Fruit fly (Drosophila melanogaster) Kc167 (cell line): Measurements from ENCODE around the gene CG6126.

Experiments
- Myc ChIP-seq: fragments of >200 bp; optimal IDR thresholded peaks from 2 replicates; lab custom pipeline; 2017; ENCODE audit warnings: missing external identifiers
- Sin3A ChIP-seq: fragments of >200 bp; optimal IDR thresholded peaks from 2 replicates; lab custom pipeline; 2018; ENCODE audit warnings: missing external identifiers
- h ChIP-seq: fragments of >200 bp; optimal IDR thresholded peaks from 3 replicates; lab custom pipeline; 2018; ENCODE audit warnings: missing external identifiers
- insv ChIP-seq: fragments of >200 bp; optimal IDR thresholded peaks from 3 replicates; lab custom pipeline; 2018; ENCODE audit warnings: missing external identifiers
- psq ChIP-seq: fragments of >200 bp; optimal IDR thresholded peaks from 2 replicates; lab custom pipeline; 2017; ENCODE audit warnings: missing external identifiers
- ttk ChIP-seq: sonication (Bioruptor generic); optimal IDR thresholded peaks from 2 replicates; lab custom pipeline; 2017; ENCODE audit warnings: missing external identifiers

The CG6126 gene

dm6 chr3R:16203025-16203421 is at the start of gene CG6126, which contains the start of gene CG31287:
TSS of gene CG6126 (minus strand) at chr3R:16203083.
TSS of gene CG31287 (plus strand) at chr3R:16203371.
- TF ChIP-seq h (lab: Kevin White, UChicago) (no peak), Sin3A (lab: Kevin White, UChicago) (no peak), Myc (no peak), insv (no peak), psq (lab: Kevin White, UChicago) (no peak), ttk (no peak)

- TF ChIP-seq h (lab: Kevin White, UChicago), result no peak
- no peak for TF ChIP-seq ttk
- no peak for TF ChIP-seq insv
- TF ChIP-seq Sin3A (lab: Kevin White, UChicago), result no peak
- TF ChIP-seq Myc, result no peak
- no peak for TF ChIP-seq psq (lab: Kevin White, UChicago)
Observed at dm6 chr3R:16251926-16252287, 49.0 kb upstream of the CG6126 start.

DNA sequence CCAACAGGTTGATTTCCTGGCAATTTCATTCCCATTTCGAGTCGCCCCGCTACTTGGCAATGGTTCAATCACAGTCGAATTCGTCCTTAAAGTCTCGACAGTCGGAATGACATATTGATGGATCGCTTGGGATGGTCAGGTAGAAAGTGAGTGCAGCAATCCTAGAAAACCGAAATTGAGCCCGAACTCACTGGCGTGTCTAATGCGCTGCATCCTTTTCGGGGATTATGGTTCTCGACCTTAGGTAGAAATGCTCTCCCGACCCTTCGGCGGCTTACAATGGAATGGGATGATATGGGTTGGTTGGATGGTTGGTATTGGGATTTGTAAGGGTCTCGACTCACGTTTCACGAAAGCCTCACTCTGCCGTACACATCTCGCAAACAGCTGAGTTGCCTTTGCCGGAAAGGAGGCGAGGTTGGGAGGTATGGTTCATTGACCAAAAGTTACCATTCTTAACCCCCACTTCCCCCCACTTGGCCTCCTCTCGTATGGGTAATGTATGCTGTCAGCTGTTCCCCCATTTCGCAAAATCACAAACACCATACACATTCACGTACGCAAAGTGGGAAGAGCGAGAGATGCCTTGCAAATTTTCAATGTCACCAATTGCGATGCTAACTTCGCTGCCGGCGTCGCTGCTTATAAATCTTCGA is 48.5 kb upstream of the CG6126 start:
- TF ChIP-seq Myc (no peak), psq (lab: Kevin White, UChicago) (no peak), Sin3A (lab: Kevin White, UChicago) (no peak), h (lab: Kevin White, UChicago) (no peak), insv (no peak), ttk (no peak)

dm6 chr3R:16249829-16250814 is 47.2 kb upstream of the CG6126 start:
- TF ChIP-seq ttk (no peak), h (lab: Kevin White, UChicago) (no peak), insv (no peak), Myc (no peak), psq (lab: Kevin White, UChicago) (no peak)

dm6 chr3R:16249510-16249828 is 46.6 kb upstream of the CG6126 start:
- TF ChIP-seq Sin3A (lab: Kevin White, UChicago) (no peak), insv (no peak), h (lab: Kevin White, UChicago) (no peak), Myc (no peak), ttk (no peak), psq (lab: Kevin White, UChicago) (no peak)

dm6 chr3R:16248500-16249025 is 45.7 kb upstream of the CG6126 start:
- TF ChIP-seq h (lab: Kevin White, UChicago) (no peak), ttk (no peak), insv (no peak), psq (lab: Kevin White, UChicago) (no peak), Myc (no peak), Sin3A (lab: Kevin White, UChicago) (no peak)

dm6 chr3R:16247609-16248499 is 45.0 kb upstream of the CG6126 start:
- TF ChIP-seq h (lab: Kevin White, UChicago) (no peak), insv (no peak), psq (lab: Kevin White, UChicago) (no peak), Myc (no peak), ttk (no peak), Sin3A (lab: Kevin White, UChicago) (no peak)

DNA sequence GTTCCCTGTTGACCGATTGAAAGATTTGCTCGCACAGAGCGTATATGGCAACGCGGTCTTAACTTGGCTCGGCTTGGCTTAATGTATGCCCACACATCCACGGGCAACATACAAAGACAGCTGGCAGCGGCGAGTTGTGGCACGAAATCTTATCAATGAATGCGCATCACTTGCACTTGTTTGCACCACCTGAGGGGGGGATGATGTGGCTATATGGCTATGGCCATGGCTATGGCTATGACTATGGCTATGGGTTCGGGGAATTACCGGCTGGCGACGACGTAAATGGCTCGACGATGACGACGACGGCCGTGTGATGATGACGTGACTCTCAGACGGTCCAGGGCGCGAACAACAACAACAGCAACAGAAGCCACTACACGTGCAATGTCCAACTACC is 44.1 kb upstream of the CG6126 start:
- no peak for TF ChIP-seq Myc
- TF ChIP-seq psq (lab: Kevin White, UChicago), result no peak

DNA sequence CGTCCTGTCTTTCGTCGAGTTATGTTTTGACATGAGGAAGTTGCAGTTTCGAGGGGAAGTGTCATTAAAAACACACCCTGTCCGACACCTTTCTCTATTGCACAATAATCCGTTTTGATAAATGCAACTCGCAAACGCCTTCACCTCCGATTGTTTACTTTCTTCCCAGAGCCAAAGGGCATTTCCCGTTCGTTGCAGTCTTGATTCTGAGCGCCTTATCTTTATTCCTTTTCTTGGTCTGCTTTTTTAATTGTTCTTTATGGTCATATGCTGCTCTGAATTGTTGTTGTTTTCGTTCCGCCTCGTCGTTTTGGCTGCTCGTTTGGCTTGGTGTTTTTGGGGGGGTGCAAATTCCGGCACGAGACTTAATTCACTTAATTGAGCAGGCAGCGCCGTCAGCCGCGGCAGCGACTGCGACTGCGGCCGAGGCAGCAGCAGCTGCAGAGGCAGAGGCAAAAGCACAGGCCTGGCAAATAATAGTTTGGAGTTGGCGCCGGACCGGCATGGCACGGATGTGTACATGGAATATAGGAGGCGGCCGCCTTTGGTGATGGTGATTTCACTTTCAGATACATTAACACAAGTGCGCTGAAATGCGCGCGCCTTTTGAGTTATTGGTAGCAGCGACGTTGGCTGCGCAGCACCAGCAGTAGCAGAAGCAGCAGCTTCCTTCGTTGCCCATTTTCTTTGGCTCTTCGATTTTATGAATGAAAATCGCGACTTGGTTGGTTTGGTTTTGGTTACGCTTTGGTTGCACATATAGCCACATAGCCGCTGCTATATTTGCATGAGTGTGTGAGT is 42.6 kb upstream of the CG6126 start:
- no peak for TF ChIP-seq ttk
- no peak for TF ChIP-seq Sin3A (lab: Kevin White, UChicago)
- TF ChIP-seq psq (lab: Kevin White, UChicago), result no peak
- no peak for TF ChIP-seq Myc
- TF ChIP-seq insv, result no peak
- no peak for TF ChIP-seq h (lab: Kevin White, UChicago)

DNA sequence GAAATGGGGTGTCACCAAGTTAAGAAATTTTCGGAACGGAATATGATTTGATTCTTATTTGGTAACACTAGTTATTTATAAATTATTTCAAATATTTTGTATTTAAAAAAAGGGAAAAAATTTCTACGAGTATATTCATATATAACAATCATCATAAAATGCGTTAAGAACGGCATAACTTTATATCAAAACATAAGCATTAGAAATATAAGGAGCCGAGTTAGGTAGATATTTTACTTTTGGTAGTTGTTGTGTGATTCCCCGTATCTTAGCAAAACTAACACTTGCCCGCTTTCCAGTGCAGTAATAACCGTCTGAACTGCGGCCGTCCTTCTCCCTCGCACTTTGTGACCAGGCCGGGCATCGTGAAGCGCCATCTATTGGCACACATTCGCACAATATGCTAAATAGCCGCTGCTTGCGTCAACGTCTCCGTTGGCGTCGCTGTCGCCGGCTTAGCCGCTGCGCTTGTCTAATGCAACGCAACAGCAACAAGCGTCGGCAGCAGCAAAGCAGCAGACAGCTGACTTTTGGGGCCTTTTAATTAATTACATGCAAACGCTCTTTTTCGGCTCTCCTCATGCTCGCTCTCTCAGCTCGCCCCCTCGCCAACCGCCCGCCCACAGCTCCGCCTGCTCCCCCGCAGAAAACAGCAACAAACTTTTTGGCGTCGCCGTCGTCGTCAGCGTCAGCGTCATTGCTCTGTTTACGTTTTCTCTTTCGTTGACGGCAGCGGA is 41.5 kb upstream of the CG6126 start:
- no peak for TF ChIP-seq insv
- no peak for TF ChIP-seq Myc
- no peak for TF ChIP-seq h (lab: Kevin White, UChicago)
- no peak for TF ChIP-seq ttk
- TF ChIP-seq psq (lab: Kevin White, UChicago), result no peak
- TF ChIP-seq Sin3A (lab: Kevin White, UChicago), result no peak

- TF ChIP-seq Sin3A (lab: Kevin White, UChicago) (no peak), h (lab: Kevin White, UChicago) (no peak), psq (lab: Kevin White, UChicago) (no peak)
Observed at dm6 chr3R:16242461-16242934, 39.6 kb upstream of the CG6126 start.
